Fruit fly (Drosophila melanogaster) whole organism, prepupa: ENCODE measurements around the gene CG10428.

Source experiments
- CG15336 ChIP-seq: fragments of 200-800 bp; sonication (Bioruptor generic); IDR thresholded peaks from 2 replicates; pipeline ENCODE4 v1.3.6; 2022; ENCODE audit warnings: missing biosample characterization, missing genetic modification characterization
- CG6792 ChIP-seq: fragments of 200-800 bp; sonication (Bioruptor generic); optimal IDR thresholded peaks from 3 replicates; lab custom pipeline; 2016; ENCODE audit warnings: missing biosample characterization, missing genetic modification characterization
- CG6854 ChIP-seq: fragments of 200-800 bp; sonication (Bioruptor generic); optimal IDR thresholded peaks from 2 replicates; lab custom pipeline; 2017; ENCODE audit warnings: missing biosample characterization, mild to moderate bottlenecking, missing genetic modification characterization
- CG7368 ChIP-seq: fragments of 200-800 bp; sonication (Bioruptor generic); optimal IDR thresholded peaks from 3 replicates; lab custom pipeline; 2016; ENCODE audit warnings: missing biosample characterization, missing genetic modification characterization
- Gug ChIP-seq: fragments of 200-800 bp; sonication (Bioruptor generic); IDR thresholded peaks from 2 replicates; pipeline ENCODE4 v1.3.6; 2022; ENCODE audit warnings: missing biosample characterization, missing genetic modification characterization
- Sox102F ChIP-seq: fragments of 200-800 bp; sonication (Bioruptor generic); optimal IDR thresholded peaks from 2 replicates; lab custom pipeline; 2016; ENCODE audit warnings: missing biosample characterization, mild to moderate bottlenecking, missing genetic modification characterization
- dac ChIP-seq: fragments of 200-800 bp; sonication (Bioruptor generic); optimal IDR thresholded peaks from 2 replicates; lab custom pipeline; 2017; ENCODE audit warnings: missing biosample characterization, mild to moderate bottlenecking, missing genetic modification characterization
- eg ChIP-seq: fragments of 200-800 bp; sonication (Bioruptor generic); IDR thresholded peaks from 3 replicates; pipeline ENCODE4 v1.3.6; 2022; ENCODE audit warnings: missing biosample characterization, missing genetic modification characterization
- pdm3 ChIP-seq: fragments of 200-800 bp; sonication (Bioruptor generic); optimal IDR thresholded peaks from 3 replicates; lab custom pipeline; 2016; ENCODE audit warnings: missing biosample characterization, missing genetic modification characterization
- vri ChIP-seq: fragments of 200-800 bp; sonication (Bioruptor generic); optimal IDR thresholded peaks from 3 replicates; lab custom pipeline; 2016; ENCODE audit warnings: missing biosample characterization, mild to moderate bottlenecking, missing genetic modification characterization

DNA sequence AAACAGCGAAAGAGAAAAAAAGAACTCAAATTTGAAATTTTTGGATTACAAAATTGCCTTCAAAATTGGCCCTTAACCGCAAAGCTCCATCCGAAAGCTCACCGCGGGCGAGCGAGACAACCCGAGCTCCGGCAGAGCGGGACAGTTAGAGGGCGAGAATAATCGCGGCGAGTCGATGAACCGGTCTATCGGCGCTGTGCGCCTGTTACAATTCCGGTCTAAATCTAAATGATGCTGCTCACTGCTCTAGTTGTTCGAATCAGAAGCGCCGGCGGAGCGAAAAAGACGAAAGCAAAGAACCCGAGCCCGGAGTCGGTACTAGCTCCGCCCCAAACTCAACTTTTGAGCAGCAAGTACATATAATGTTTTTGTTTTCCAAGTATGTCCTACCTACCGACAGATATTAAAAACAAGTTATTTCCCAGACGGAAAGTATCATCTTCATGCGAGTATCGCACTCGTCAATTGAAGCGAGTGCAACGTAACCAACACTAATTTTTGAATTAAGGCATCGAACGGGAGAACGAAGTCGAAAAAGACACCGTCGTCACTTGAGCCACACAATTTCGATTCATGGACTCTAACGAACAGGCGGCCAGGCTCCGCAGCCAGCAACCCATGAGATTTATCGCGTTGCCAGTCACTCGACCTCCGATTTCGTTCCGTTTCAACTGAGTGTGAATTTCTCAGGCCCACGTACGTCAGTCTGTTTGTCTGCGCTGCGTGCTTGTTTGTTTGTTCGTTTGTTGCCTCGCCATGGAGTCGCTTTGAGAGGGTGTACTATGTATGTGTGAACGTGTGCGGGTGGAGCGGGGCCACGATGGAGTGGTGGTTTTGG lies 4.3 kb upstream of the CG10428 start:
- TF ChIP-seq pdm3 (GFP tag; lab: Kevin White, UChicago) (no peak), dac (GFP tag; lab: Kevin White, UChicago) (no peak), Gug (GFP tag; lab: Robert Waterston, UW) (no peak), CG6854 (GFP tag; lab: Kevin White, UChicago) (peak; percentile 41), CG7368 (GFP tag; lab: Kevin White, UChicago) (no peak), vri (no peak), CG6792 (GFP tag; lab: Kevin White, UChicago) (no peak), Sox102F (no peak), CG15336 (no peak), eg (no peak)
